Fruit fly (Drosophila melanogaster): Measurements from ENCODE around the gene CG13887.
A peak's percentile ranks its signal among the peaks of the same experiment; 100 is the strongest.

Gene CG13887

DNA sequence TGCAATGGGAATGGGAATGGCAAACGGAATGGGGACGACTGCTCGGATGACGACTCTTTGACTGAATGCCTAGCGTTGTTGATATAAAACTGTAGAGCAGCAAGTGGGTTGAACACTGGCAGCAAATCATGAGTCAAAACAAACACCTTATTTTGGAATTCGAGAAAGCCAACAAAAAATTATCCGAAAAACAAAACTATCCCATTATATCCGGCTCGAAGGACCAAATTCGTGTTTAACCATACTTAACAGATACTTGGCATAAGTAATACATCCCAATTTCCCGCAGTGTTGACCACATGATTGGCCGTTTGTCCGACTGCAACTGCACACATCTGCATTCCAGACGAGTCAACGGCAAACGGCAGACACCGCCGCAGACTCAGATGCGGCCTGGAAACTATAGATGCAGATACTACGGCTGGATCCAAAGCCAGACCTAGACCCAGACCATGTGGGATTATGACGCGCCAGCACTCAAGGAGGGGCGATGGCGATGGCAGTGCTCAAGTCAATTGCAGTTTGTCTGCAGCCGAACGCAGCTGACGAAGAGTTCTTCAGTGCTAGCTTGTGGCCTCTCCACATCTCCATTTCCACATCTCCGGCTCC is 24.3 kb upstream of the CG13887 start (continued):
- TF ChIP-seq NC2α (GFP tag; optimal IDR thresholded peaks at IDR 0.05): peak; percentile 2
- TF ChIP-seq D19B (GFP tag; optimal IDR thresholded peaks at IDR 0.05): no peak
- peak; percentile 19 for TF ChIP-seq CG8388 (GFP tag; optimal IDR thresholded peaks at IDR 0.05)
- no peak for TF ChIP-seq ro (GFP tag; IDR thresholded peaks at IDR 0.05)
- peak; percentile 95 for TF ChIP-seq Drgx (GFP tag; IDR thresholded peaks at IDR 0.05)
- no peak for TF ChIP-seq dimm (GFP tag; IDR thresholded peaks at IDR 0.05)
- TF ChIP-seq CG6791 (GFP tag; IDR thresholded peaks at IDR 0.05; ENCODE audit: partially characterized antibody): no peak
- no peak for TF ChIP-seq Sry-β (GFP tag; optimal IDR thresholded peaks at IDR 0.05)
- no peak for TF ChIP-seq wdn (GFP tag; IDR thresholded peaks at IDR 0.05)
- TF ChIP-seq mirr (GFP tag; optimal IDR thresholded peaks at IDR 0.05): no peak
- no peak for TF ChIP-seq gsb-n (tag; optimal IDR thresholded peaks at IDR 0.05)
- TF ChIP-seq CG3281 (GFP tag; optimal IDR thresholded peaks at IDR 0.05): no peak
- no peak for TF ChIP-seq ken (GFP tag; IDR thresholded peaks at IDR 0.05)
- no peak for TF ChIP-seq vfl (GFP tag; optimal IDR thresholded peaks at IDR 0.05)
- no peak for TF ChIP-seq CG1832 (GFP tag; optimal IDR thresholded peaks at IDR 0.05)
- peak; percentile 44 for TF ChIP-seq gem (tag; optimal IDR thresholded peaks at IDR 0.05)
- TF ChIP-seq Ptx1 (GFP tag; IDR thresholded peaks at IDR 0.05): 0 out of 2 replicates have a peak, but pooled peaks have one; percentile 26
- TF ChIP-seq gt (GFP tag; IDR thresholded peaks at IDR 0.05): no peak
- TF ChIP-seq CG6254 (GFP tag; optimal IDR thresholded peaks at IDR 0.05): no peak
- no peak for TF ChIP-seq tna (GFP tag; IDR thresholded peaks at IDR 0.05; ENCODE audit: partially characterized antibody)
- no peak for TF ChIP-seq B-H2 (GFP tag; optimal IDR thresholded peaks at IDR 0.05)
- no peak for TF ChIP-seq E2f1 (GFP tag; IDR thresholded peaks at IDR 0.05)
- no peak for TF ChIP-seq fd102C (GFP tag; optimal IDR thresholded peaks at IDR 0.05)
- TF ChIP-seq chif (GFP tag; optimal IDR thresholded peaks at IDR 0.05): no peak
- TF ChIP-seq TFAM (GFP tag; optimal IDR thresholded peaks at IDR 0.05): no peak
- no peak for TF ChIP-seq CG10959 (GFP tag; IDR thresholded peaks at IDR 0.05)
- no peak for TF ChIP-seq CG15479 (GFP tag; optimal IDR thresholded peaks at IDR 0.05)
- no peak for TF ChIP-seq hkb (optimal IDR thresholded peaks at IDR 0.05)
- 0 out of 2 replicates have a peak, but pooled peaks have one; percentile 18 for TF ChIP-seq hkb (GFP tag; IDR thresholded peaks at IDR 0.05)
- no peak for TF ChIP-seq Neu2 (GFP tag; optimal IDR thresholded peaks at IDR 0.05; ENCODE audit: borderline replicate concordance)
- TF ChIP-seq knrl (GFP tag; IDR thresholded peaks at IDR 0.05; ENCODE audit: partially characterized antibody): no peak
- no peak for TF ChIP-seq CG3726 (GFP tag; IDR thresholded peaks at IDR 0.05)
- no peak for TF ChIP-seq CG32767 (GFP tag; IDR thresholded peaks at IDR 0.05)
- peak; percentile 43 for TF ChIP-seq CG11504 (tag; optimal IDR thresholded peaks at IDR 0.05)
- no peak for TF ChIP-seq zfh2 (GFP tag; optimal IDR thresholded peaks at IDR 0.05)
- TF ChIP-seq CG7745 (tag; optimal IDR thresholded peaks at IDR 0.05): no peak
- no peak for TF ChIP-seq CG13287 (GFP tag; IDR thresholded peaks at IDR 0.05; ENCODE audit: partially characterized antibody)
- no peak for TF ChIP-seq Rfx (GFP tag; IDR thresholded peaks at IDR 0.05)
- TF ChIP-seq crol (GFP tag; IDR thresholded peaks at IDR 0.05): no peak
- TF ChIP-seq Hr3 (GFP tag; optimal IDR thresholded peaks at IDR 0.05): no peak
- TF ChIP-seq sima (GFP tag; optimal IDR thresholded peaks at IDR 0.05): no peak
- no peak for TF ChIP-seq CG8765 (GFP tag; IDR thresholded peaks at IDR 0.05)
- peak; percentile 14 for TF ChIP-seq ewg (GFP tag; optimal IDR thresholded peaks at IDR 0.05)
- no peak for TF ChIP-seq fd3F (GFP tag; optimal IDR thresholded peaks at IDR 0.05)
- no peak for TF ChIP-seq CG7556 (GFP tag; optimal IDR thresholded peaks at IDR 0.05)
- no peak for TF ChIP-seq Fer3 (tag; optimal IDR thresholded peaks at IDR 0.05)
- no peak for TF ChIP-seq CG18599 (GFP tag; optimal IDR thresholded peaks at IDR 0.05)
- peak in 1 of 2 experiments; percentile 15 for TF ChIP-seq Hr51 (GFP tag; optimal IDR thresholded peaks at IDR 0.05)
- no peak for TF ChIP-seq Chrac-16 (GFP tag; optimal IDR thresholded peaks at IDR 0.05)
- no peak for TF ChIP-seq sim (GFP tag; IDR thresholded peaks at IDR 0.05)
